Worm (Caenorhabditis elegans): ENCODE measurements around the gene nhr-21.

ce11 chrII:7299042-7299441 is 40.0 kb upstream of the nhr-21 start, which contains the start of gene C30G12.1:
- TF ChIP-seq lin-13 (GFP tag; optimal IDR thresholded peaks at IDR 0.05) (no peak), aly-2 (tag; optimal IDR thresholded peaks at IDR 0.05) (no peak), nhr-237 (tag; optimal IDR thresholded peaks at IDR 0.05) (no peak), unc-62 (GFP tag; optimal IDR thresholded peaks at IDR 0.05) (no peak), snpc-4 (tag; optimal IDR thresholded peaks at IDR 0.05) (no peak), nhr-12 (tag; optimal IDR thresholded peaks at IDR 0.05) (no peak), ama-1 (optimal IDR thresholded peaks at IDR 0.05) (no peak), ztf-11 (tag; optimal IDR thresholded peaks at IDR 0.05) (no peak), elt-1 (tag; optimal IDR thresholded peaks at IDR 0.05) (no peak), lin-39 (tag; optimal IDR thresholded peaks at IDR 0.05) (no peak), lsy-2 (tag; optimal IDR thresholded peaks at IDR 0.05) (no peak), blmp-1 (tag; optimal IDR thresholded peaks at IDR 0.05; ENCODE audit: insufficient read depth) (no peak)
